Worm (Caenorhabditis elegans): ENCODE measurements around the gene metl-1.
"Not testable (repeated sequence)": the region's sequence is repeated elsewhere in the genome, so short reads cannot be mapped to it uniquely, and the experiment has no call there.

Gene metl-1

ce11 chrII:11450882-11451281 is 22.5 kb downstream of the metl-1 start:
- TF ChIP-seq swsn-7 (tag; optimal IDR thresholded peaks at IDR 0.05) (no peak), efl-1 (optimal IDR thresholded peaks at IDR 0.05) (no peak), efl-1 (GFP tag; optimal IDR thresholded peaks at IDR 0.05 in 1 of 2) (peak in 1 of 2 experiments; percentile 26)

ce11 chrII:11448753-11449152 is 24.6 kb downstream of the metl-1 start, which contains the start of gene W02B12.1:
Gene W02B12.1 (plus strand): TSS chrII:11449021.
- TF ChIP-seq nhr-76 (tag; optimal IDR thresholded peaks at IDR 0.05) (no peak), elt-2 (tag; optimal IDR thresholded peaks at IDR 0.05) (peak; percentile 57)

- TF ChIP-seq egl-27 (tag; optimal IDR thresholded peaks at IDR 0.05) = no peak
- TF ChIP-seq ceh-63 (GFP tag; optimal IDR thresholded peaks at IDR 0.05) = no peak
- TF ChIP-seq aha-1 (tag; optimal IDR thresholded peaks at IDR 0.05) = no peak
- TF ChIP-seq efl-3 (GFP tag; optimal IDR thresholded peaks at IDR 0.05) = no peak
- no peak for TF ChIP-seq unc-62 (GFP tag; optimal IDR thresholded peaks at IDR 0.05)
- no peak for TF ChIP-seq lin-14 (GFP tag; optimal IDR thresholded peaks at IDR 0.05)
- TF ChIP-seq C04F5.9 (tag; optimal IDR thresholded peaks at IDR 0.05) = no peak
- no peak for TF ChIP-seq vab-15 (tag; optimal IDR thresholded peaks at IDR 0.05)
- TF ChIP-seq ama-1 (optimal IDR thresholded peaks at IDR 0.05) = no peak
- no peak for TF ChIP-seq nhr-28 (tag; optimal IDR thresholded peaks at IDR 0.05)
Measured at ce11 chrII:11444973-11445372, 28.4 kb downstream of the metl-1 start, which contains the start of gene W02B12.13. Gene W02B12.13 (plus strand): TSS chrII:11445273.

- TF ChIP-seq mdl-1 (tag; optimal IDR thresholded peaks at IDR 0.05) (no peak), zag-1 (tag; optimal IDR thresholded peaks at IDR 0.05) (no peak), ceh-82 (tag; optimal IDR thresholded peaks at IDR 0.05) (no peak), ama-1 (optimal IDR thresholded peaks at IDR 0.05) (no peak), lin-39 (tag; optimal IDR thresholded peaks at IDR 0.05) (no peak), nhr-47 (tag; optimal IDR thresholded peaks at IDR 0.05) (no peak), efl-1 (optimal IDR thresholded peaks at IDR 0.05) (no peak), efl-1 (GFP tag; optimal IDR thresholded peaks at IDR 0.05 in 1 of 2) (no peak), zip-4 (GFP tag; optimal IDR thresholded peaks at IDR 0.05) (no peak), alr-1 (tag; optimal IDR thresholded peaks at IDR 0.05; ENCODE audit: borderline replicate concordance) (no peak)
Measured at ce11 chrII:11443862-11444261, 29.5 kb downstream of the metl-1 start, which contains the start of gene adbp-1. Gene adbp-1 (plus strand): TSS chrII:11444162.

- TF ChIP-seq fkh-8 (tag; optimal IDR thresholded peaks at IDR 0.05) (no peak), ceh-8 (GFP tag; optimal IDR thresholded peaks at IDR 0.05) (peak; percentile 28), nhr-47 (tag; optimal IDR thresholded peaks at IDR 0.05) (no peak), ets-5 (GFP tag; IDR thresholded peaks at IDR 0.05) (no peak), nhr-76 (tag; optimal IDR thresholded peaks at IDR 0.05) (no peak)
Measured at ce11 chrII:11443128-11443527, 30.2 kb downstream of the metl-1 start.

ce11 chrII:11442425-11442824 is 30.9 kb downstream of the metl-1 start, which contains the start of gene ebp-2:
Gene ebp-2 (plus strand): TSS chrII:11442725.
- TF ChIP-seq aha-1, egl-13, vab-15 (tag; optimal IDR thresholded peaks at IDR 0.05): not testable (repeated sequence)

ce11 chrII:11440265-11440664 is 33.1 kb downstream of the metl-1 start, which contains the start of gene VW02B12L.2:
Gene VW02B12L.2 (minus strand): TSS chrII:11440329.
- TF ChIP-seq isw-1 (GFP tag; IDR thresholded peaks at IDR 0.05) (no peak), rnt-1 (tag; optimal IDR thresholded peaks at IDR 0.05) (peak; percentile 38), C16A3.4 (tag; optimal IDR thresholded peaks at IDR 0.05) (peak; percentile 54), unc-86 (tag; optimal IDR thresholded peaks at IDR 0.05) (no peak), nhr-47 (tag; optimal IDR thresholded peaks at IDR 0.05) (no peak), ceh-82 (tag; optimal IDR thresholded peaks at IDR 0.05) (peak in 2 of 3 experiments; percentile 4 to 48), mab-9 (GFP tag; IDR thresholded peaks at IDR 0.05) (no peak), fos-1 (tag; optimal IDR thresholded peaks at IDR 0.05) (no peak), ces-1 (GFP tag; optimal IDR thresholded peaks at IDR 0.05) (no peak), F16B12.6 (tag; optimal IDR thresholded peaks at IDR 0.05) (no peak), fkh-10 (GFP tag; optimal IDR thresholded peaks at IDR 0.05) (no peak), nhr-84 (tag; optimal IDR thresholded peaks at IDR 0.05) (no peak), tlp-1 (tag; optimal IDR thresholded peaks at IDR 0.05) (no peak), nhr-76 (tag; optimal IDR thresholded peaks at IDR 0.05) (no peak), elt-3 (tag; optimal IDR thresholded peaks at IDR 0.05) (no peak), swsn-7 (tag; optimal IDR thresholded peaks at IDR 0.05) (peak; percentile 28), lsy-2 (tag; optimal IDR thresholded peaks at IDR 0.05) (peak; percentile 53 to 85), unc-98 (GFP tag; IDR thresholded peaks at IDR 0.05) (no peak), ceh-88 (GFP tag; IDR thresholded peaks at IDR 0.05) (no peak), nhr-85 (tag) (no peak)

Data from whole organism, L1 larva.